Fruit fly (Drosophila melanogaster) S2 (cell line): ENCODE results near the gene RpS7.

Experiments
- CG8478 ChIP-seq: fragments of >200 bp; optimal IDR thresholded peaks from 2 replicates; lab custom pipeline; 2018
- CTCF ChIP-seq, 2 experiments: fragments of >200 bp; optimal IDR thresholded peaks; 2 replicates each; lab custom pipeline; 2018

DNA sequence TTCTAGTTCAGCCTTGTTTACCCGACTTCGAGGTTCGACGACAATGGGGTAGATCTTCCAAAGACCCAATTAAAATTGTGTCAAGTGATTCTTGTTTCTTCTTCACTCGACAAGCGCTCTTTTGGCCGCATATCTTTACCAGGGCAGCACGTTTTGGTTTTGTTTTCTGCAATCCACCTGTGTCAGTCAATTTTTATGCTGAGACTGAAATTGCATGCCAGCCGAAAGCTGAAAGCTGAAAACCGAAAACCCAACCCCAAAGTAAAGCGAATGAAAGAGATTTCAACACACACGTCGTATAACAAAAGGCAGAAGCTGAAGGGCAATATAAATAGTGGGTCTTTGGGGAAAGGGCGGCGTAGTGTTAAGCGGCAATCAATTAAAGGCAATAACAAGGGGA lies 19.4 kb downstream of the RpS7 start:
- TF ChIP-seq CTCF (optimal IDR thresholded peaks at IDR 0.05; lab: Kevin White, UChicago), result no peak
- TF ChIP-seq CG8478 (lab: Kevin White, UChicago), result no peak
